Fruit fly (Drosophila melanogaster) whole organism, embryonic: Measurements from ENCODE around the gene CG12607.

Experiments
- Bdp1 ChIP-seq: fragments of 200-800 bp; sonication (Bioruptor generic); optimal IDR thresholded peaks from 3 replicates; lab custom pipeline; 2016; ENCODE audit warnings: missing biosample characterization, missing genetic modification characterization
- BtbVII ChIP-seq: fragments of 200-800 bp; sonication (Bioruptor generic); optimal IDR thresholded peaks from 3 replicates; lab custom pipeline; 2017; ENCODE audit warnings: missing biosample characterization, mild to moderate bottlenecking, missing genetic modification characterization
- CG10209 ChIP-seq: fragments of 200-800 bp; sonication (Bioruptor generic); optimal IDR thresholded peaks from 3 replicates; lab custom pipeline; 2017; ENCODE audit warnings: missing biosample characterization, mild to moderate bottlenecking, missing genetic modification characterization, missing genetic modification reagents
- CG10274 ChIP-seq: fragments of 200-800 bp; sonication (Bioruptor generic); optimal IDR thresholded peaks from 3 replicates; lab custom pipeline; 2017; ENCODE audit warnings: missing biosample characterization, mild to moderate bottlenecking, missing genetic modification characterization
- CG10979 ChIP-seq: fragments of 200-800 bp; sonication (Bioruptor generic); optimal IDR thresholded peaks from 2 replicates; lab custom pipeline; 2018; ENCODE audit warnings: missing biosample characterization, mild to moderate bottlenecking, missing genetic modification characterization, moderate library complexity
- CG11560 ChIP-seq: fragments of 200-800 bp; sonication (Bioruptor generic); IDR thresholded peaks from 3 replicates; pipeline ENCODE4 v1.3.6; 2022; ENCODE audit warnings: missing biosample characterization, missing genetic modification characterization
- CG17186 ChIP-seq: fragments of 200-800 bp; sonication (Bioruptor generic); optimal IDR thresholded peaks from 3 replicates; lab custom pipeline; 2017; ENCODE audit warnings: missing biosample characterization, missing genetic modification reagents, missing genetic modification characterization
- CG17385 ChIP-seq: fragments of 200-800 bp; sonication (Bioruptor generic); optimal IDR thresholded peaks from 3 replicates; lab custom pipeline; 2018; ENCODE audit warnings: missing biosample characterization, mild to moderate bottlenecking, missing genetic modification characterization
- CG17568 ChIP-seq: fragments of 200-800 bp; sonication (Bioruptor generic); optimal IDR thresholded peaks from 2 replicates; lab custom pipeline; 2018; ENCODE audit warnings: missing biosample characterization, mild to moderate bottlenecking, missing genetic modification characterization, moderate library complexity
- CG17612 ChIP-seq: fragments of 200-800 bp; sonication (Bioruptor generic); IDR thresholded peaks from 2 replicates; pipeline ENCODE4 v1.3.6; 2022; ENCODE audit warnings: missing biosample characterization, missing genetic modification characterization
- CG34376 ChIP-seq: fragments of 200-800 bp; sonication (Bioruptor generic); optimal IDR thresholded peaks from 2 replicates; lab custom pipeline; 2018; ENCODE audit warnings: missing biosample characterization, mild to moderate bottlenecking, missing genetic modification characterization
- CG4282 ChIP-seq: fragments of 200-800 bp; sonication (Bioruptor generic); optimal IDR thresholded peaks from 2 replicates; lab custom pipeline; 2016; ENCODE audit warnings: missing biosample characterization, missing genetic modification characterization
- CG7271 ChIP-seq: fragments of 200-800 bp; sonication (Bioruptor generic); optimal IDR thresholded peaks from 2 replicates; lab custom pipeline; 2018; ENCODE audit warnings: missing biosample characterization, mild to moderate bottlenecking, missing genetic modification characterization, moderate library complexity
- CG7786 ChIP-seq: fragments of 200-800 bp; sonication (Bioruptor generic); optimal IDR thresholded peaks from 2 replicates; lab custom pipeline; 2016; ENCODE audit warnings: missing biosample characterization, missing genetic modification characterization
- CG8478 ChIP-seq: fragments of >200 bp; optimal IDR thresholded peaks from 2 replicates; lab custom pipeline; 2018
- CG9876 ChIP-seq: fragments of 200-800 bp; sonication (Bioruptor generic); optimal IDR thresholded peaks from 2 replicates; lab custom pipeline; 2016; ENCODE audit warnings: missing biosample characterization, missing genetic modification characterization
- ERR ChIP-seq: fragments of 200-800 bp; sonication (Bioruptor generic); optimal IDR thresholded peaks from 2 replicates; lab custom pipeline; 2016; ENCODE audit warnings: missing biosample characterization, missing genetic modification characterization
- GATAe ChIP-seq: fragments of 200-800 bp; sonication (Bioruptor generic); conservative IDR thresholded peaks from 2 replicates; pipeline ENCODE4 v1.3.6; 2022; ENCODE audit warnings: missing biosample characterization, missing genetic modification characterization
- H2.0 ChIP-seq: fragments of 200-800 bp; sonication (Bioruptor generic); IDR thresholded peaks from 2 replicates; pipeline ENCODE4 v1.3.6; 2022; ENCODE audit warnings: missing biosample characterization, missing genetic modification characterization
- Hmr ChIP-seq: fragments of 200-800 bp; sonication (Bioruptor generic); optimal IDR thresholded peaks from 3 replicates; lab custom pipeline; 2017; ENCODE audit warnings: mild to moderate bottlenecking, missing biosample characterization, missing genetic modification reagents, missing genetic modification characterization
- Mes4 ChIP-seq: fragments of 200-800 bp; sonication (Bioruptor generic); optimal IDR thresholded peaks from 2 replicates; lab custom pipeline; 2016; ENCODE audit warnings: missing biosample characterization, missing genetic modification characterization
- NFAT ChIP-seq: fragments of 200-800 bp; sonication (Bioruptor generic); IDR thresholded peaks from 2 replicates; pipeline ENCODE4 v1.3.6; 2022; ENCODE audit warnings: missing biosample characterization, missing genetic modification characterization
- Nf-YC ChIP-seq: fragments of 200-800 bp; optimal IDR thresholded peaks from 3 replicates; lab custom pipeline; 2019; ENCODE audit warnings: missing biosample characterization, mild to moderate bottlenecking, missing genetic modification characterization, moderate library complexity
- Oli ChIP-seq: fragments of 200-800 bp; sonication (Bioruptor generic); optimal IDR thresholded peaks from 2 replicates; lab custom pipeline; 2018; ENCODE audit warnings: missing biosample characterization, mild to moderate bottlenecking, missing genetic modification characterization, moderate library complexity
- Ravus ChIP-seq: fragments of 200-800 bp; sonication (Bioruptor generic); IDR thresholded peaks from 2 replicates; pipeline ENCODE4 v1.3.6; 2022; ENCODE audit warnings: missing biosample characterization, missing genetic modification characterization
- Rx ChIP-seq: fragments of 200-800 bp; sonication (Bioruptor generic); IDR thresholded peaks from 2 replicates; pipeline ENCODE4 v1.3.6; 2022; ENCODE audit warnings: missing biosample characterization, missing genetic modification characterization
- Side ChIP-seq: fragments of 200-800 bp; sonication (Bioruptor generic); optimal IDR thresholded peaks from 2 replicates; lab custom pipeline; 2016; ENCODE audit warnings: missing biosample characterization, missing genetic modification characterization
- Stat92E ChIP-seq, 3 experiments: fragments of >200 bp in 2 of 3; fragments of 200-800 bp in 1 of 3; sonication (Bioruptor generic) in 1 of 3; optimal IDR thresholded peaks; 2 replicates each; lab custom pipeline; 2017 to 2019; ENCODE audit warnings: missing biosample characterization in 3 of 3, missing genetic modification characterization in 3 of 3, mild to moderate bottlenecking in 1 of 3, moderate library complexity in 1 of 3
- Taf1 ChIP-seq: fragments of 200-800 bp; sonication (Bioruptor generic); IDR thresholded peaks from 2 replicates; pipeline ENCODE4 v1.3.6; 2022; ENCODE audit warnings: missing biosample characterization, missing genetic modification characterization
- Tbp ChIP-seq: fragments of >200 bp; optimal IDR thresholded peaks from 2 replicates; lab custom pipeline; 2018; ENCODE audit warnings: missing biosample characterization, missing genetic modification characterization
- abd-A ChIP-seq: fragments of 200-800 bp; sonication (Bioruptor generic); optimal IDR thresholded peaks from 3 replicates; lab custom pipeline; 2019; ENCODE audit warnings: missing biosample characterization, mild to moderate bottlenecking, missing genetic modification characterization, moderate library complexity
- ac ChIP-seq: fragments of 200-800 bp; sonication (Bioruptor generic); optimal IDR thresholded peaks from 3 replicates; lab custom pipeline; 2017; ENCODE audit warnings: missing biosample characterization, mild to moderate bottlenecking, missing genetic modification characterization
- ci ChIP-seq: fragments of 200-800 bp; sonication (Bioruptor generic); IDR thresholded peaks from 3 replicates; pipeline ENCODE4 v1.3.6; 2022; ENCODE audit warnings: missing biosample characterization, missing genetic modification characterization
- fu2 ChIP-seq: fragments of 200-800 bp; sonication (Bioruptor generic); optimal IDR thresholded peaks from 2 replicates; lab custom pipeline; 2016; ENCODE audit warnings: missing biosample characterization, missing genetic modification characterization
- lab ChIP-seq: fragments of 200-800 bp; sonication (Bioruptor generic); optimal IDR thresholded peaks from 3 replicates; lab custom pipeline; 2017; ENCODE audit warnings: missing biosample characterization, missing genetic modification characterization, mild to moderate bottlenecking, moderate library complexity, missing genetic modification reagents
- lilli ChIP-seq: fragments of 200-800 bp; sonication (Bioruptor generic); optimal IDR thresholded peaks from 3 replicates; lab custom pipeline; 2016; ENCODE audit warnings: missing biosample characterization, missing genetic modification characterization
- maf-S ChIP-seq: fragments of 200-800 bp; sonication (Bioruptor generic); optimal IDR thresholded peaks from 2 replicates; lab custom pipeline; 2016; ENCODE audit warnings: missing biosample characterization, missing genetic modification characterization
- nerfin-1 ChIP-seq: fragments of 200-800 bp; sonication (Bioruptor generic); optimal IDR thresholded peaks from 3 replicates; lab custom pipeline; 2019; ENCODE audit warnings: missing biosample characterization, mild to moderate bottlenecking, missing genetic modification characterization, moderate library complexity
- odd ChIP-seq: fragments of 200-800 bp; sonication (Bioruptor generic); optimal IDR thresholded peaks from 2 replicates; lab custom pipeline; 2017; ENCODE audit warnings: missing biosample characterization, mild to moderate bottlenecking, missing genetic modification characterization
- phol ChIP-seq: fragments of 200-800 bp; sonication (Bioruptor generic); optimal IDR thresholded peaks from 3 replicates; lab custom pipeline; 2018; ENCODE audit warnings: missing biosample characterization, mild to moderate bottlenecking, missing genetic modification characterization, moderate library complexity
- pum ChIP-seq: fragments of 200-800 bp; sonication (Bioruptor generic); optimal IDR thresholded peaks from 2 replicates; lab custom pipeline; 2016; ENCODE audit warnings: missing biosample characterization, missing genetic modification characterization
- schlank ChIP-seq: fragments of 200-800 bp; sonication (Bioruptor generic); optimal IDR thresholded peaks from 2 replicates; lab custom pipeline; 2018; ENCODE audit warnings: missing biosample characterization, mild to moderate bottlenecking, missing genetic modification characterization
- sd ChIP-seq: fragments of 200-800 bp; sonication (Bioruptor generic); optimal IDR thresholded peaks from 3 replicates; lab custom pipeline; 2018; ENCODE audit warnings: missing biosample characterization, mild to moderate bottlenecking, missing genetic modification characterization, moderate library complexity
- sr ChIP-seq: fragments of 200-800 bp; sonication (Bioruptor generic); IDR thresholded peaks from 3 replicates; pipeline ENCODE4 v1.3.6; 2022; ENCODE audit warnings: missing biosample characterization, missing genetic modification characterization
- ssp ChIP-seq: fragments of 200-800 bp; sonication (Bioruptor generic); IDR thresholded peaks from 2 replicates; pipeline ENCODE4 v1.3.6; 2022; ENCODE audit warnings: missing biosample characterization, missing genetic modification characterization
- sug ChIP-seq: fragments of 200-800 bp; optimal IDR thresholded peaks from 2 replicates; lab custom pipeline; 2019; ENCODE audit warnings: missing biosample characterization, mild to moderate bottlenecking, missing genetic modification characterization, moderate library complexity
- tll ChIP-seq, 2 experiments: fragments of 200-800 bp in 1 of 2; fragments of >200 bp in 1 of 2; sonication (Bioruptor generic) in 1 of 2; optimal IDR thresholded peaks; 2 replicates each; lab custom pipeline; 2017 to 2019; ENCODE audit warnings: missing biosample characterization in 2 of 2, missing genetic modification characterization in 2 of 2, mild to moderate bottlenecking in 1 of 2, moderate library complexity in 1 of 2
- trem ChIP-seq: fragments of 200-800 bp; optimal IDR thresholded peaks from 3 replicates; lab custom pipeline; 2019; ENCODE audit warnings: missing biosample characterization, mild to moderate bottlenecking, missing genetic modification characterization, moderate library complexity
- ttk ChIP-seq: fragments of 200-800 bp; sonication (Bioruptor generic); IDR thresholded peaks from 2 replicates; pipeline ENCODE4 v2.1.2; 2022; ENCODE audit warnings: missing biosample characterization, missing genetic modification characterization
- zfh1 ChIP-seq: fragments of 200-800 bp; sonication (Bioruptor generic); IDR thresholded peaks from 3 replicates; pipeline ENCODE4 v1.3.6; 2022; ENCODE audit warnings: missing biosample characterization, missing genetic modification characterization

CG12607 gene

DNA sequence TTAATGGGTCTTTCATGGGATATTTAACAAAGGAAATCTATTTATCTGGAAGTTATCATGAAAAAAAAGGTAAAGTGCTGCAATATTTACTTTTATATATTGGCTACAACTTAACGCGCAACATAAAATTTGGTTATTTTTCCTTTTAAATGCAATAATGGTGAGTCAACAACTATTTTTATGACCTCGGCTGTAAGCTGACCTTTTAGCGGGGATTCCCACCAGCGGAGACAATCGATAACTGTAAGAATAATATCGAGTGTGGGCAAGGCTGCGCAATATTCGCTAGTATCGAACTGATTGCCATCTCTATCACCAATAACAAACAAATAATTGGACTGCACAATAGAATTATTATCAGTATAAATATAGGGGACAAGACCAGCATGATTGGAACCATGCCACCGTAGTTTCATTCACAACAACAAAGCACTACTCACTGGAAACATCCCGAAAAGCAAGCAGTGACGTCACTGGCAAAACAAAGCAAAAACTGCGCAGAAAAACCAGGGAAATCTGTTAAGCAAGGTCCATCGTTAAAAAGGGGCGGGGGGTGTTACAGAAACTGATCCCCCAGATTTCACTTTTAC lies 43.1 kb upstream of the CG12607 start, which contains the start of gene Syx17 (continued):
- TF ChIP-seq odd (GFP tag; lab: Kevin White, UChicago) (no peak), Bdp1 (GFP tag; lab: Kevin White, UChicago) (peak; percentile 22), lilli (GFP tag; lab: Kevin White, UChicago) (peak; percentile 78), Taf1 (no peak), zfh1 (GFP tag; lab: Robert Waterston, UW) (peak; percentile 68), nerfin-1 (peak; percentile 2), H2.0 (GFP tag; lab: Robert Waterston, UW) (peak; percentile 45; the same call in 1 of the 2 replicates), ac (GFP tag; lab: Kevin White, UChicago) (no peak), phol (tag; lab: Kevin White, UChicago) (peak; percentile 59), Oli (tag; lab: Kevin White, UChicago) (peak; percentile 46), CG10979 (tag; lab: Kevin White, UChicago) (peak; percentile 64), CG11560 (tag; lab: Robert Waterston, UW) (peak; percentile 99), tll (GFP tag; optimal IDR thresholded peaks at IDR 0.05; lab: Kevin White, UChicago) (peak in 1 of 2 experiments; percentile 58), sd (tag; lab: Kevin White, UChicago) (peak; percentile 29), CG10274 (GFP tag; lab: Kevin White, UChicago) (no peak), Mes4 (GFP tag; lab: Kevin White, UChicago) (peak; percentile 48), CG7271 (tag; lab: Kevin White, UChicago) (peak; percentile 23), Rx (GFP tag; lab: Robert Waterston, UW) (no peak), CG7786 (peak; percentile 52), schlank (tag; lab: Kevin White, UChicago) (no peak), GATAe (GFP tag; lab: Robert Waterston, UW) (no peak), CG34376 (GFP tag; lab: Kevin White, UChicago) (peak; percentile 60), sr (GFP tag; lab: Robert Waterston, UW) (no peak), CG10209 (GFP tag; lab: Kevin White, UChicago) (peak; percentile 62), trem (tag; lab: Kevin White, UChicago) (peak; percentile 62), lab (GFP tag; lab: Kevin White, UChicago) (peak; percentile 53), CG17186 (GFP tag; lab: Kevin White, UChicago) (peak; percentile 97), CG17612 (GFP tag; lab: Robert Waterston, UW) (no peak), CG9876 (GFP tag; lab: Kevin White, UChicago) (peak; percentile 30), abd-A (tag; lab: Kevin White, UChicago) (peak; percentile 84), CG17568 (peak; percentile 24), NFAT (no peak; the same call in 1 of the 2 replicates), maf-S (GFP tag; lab: Kevin White, UChicago) (peak; percentile 50), CG8478 (no peak), CG17385 (GFP tag; lab: Kevin White, UChicago) (peak; percentile 18), ci (GFP tag; lab: Robert Waterston, UW) (peak; percentile 72), Nf-YC (tag; lab: Kevin White, UChicago) (peak; percentile 39), Stat92E (GFP tag; optimal IDR thresholded peaks at IDR 0.05; lab: Kevin White, UChicago) (peak in 1 of 3 experiments; percentile 42), ttk (GFP tag; lab: Robert Waterston, UW) (peak; percentile 43), Hmr (GFP tag; lab: Kevin White, UChicago) (peak; percentile 72), Tbp (GFP tag; lab: Kevin White, UChicago) (no peak), Side (GFP tag; lab: Kevin White, UChicago) (peak; percentile 59), pum (peak; percentile 64), ERR (GFP tag; lab: Kevin White, UChicago) (peak; percentile 40), ssp (no peak; the same call in 1 of the 2 replicates), Ravus (no peak), sug (peak; percentile 75), BtbVII (no peak), fu2 (GFP tag; lab: Kevin White, UChicago) (peak; percentile 49), CG4282 (peak; percentile 49)
